Worm (Caenorhabditis elegans) whole organism, early embryonic: ENCODE data around the gene F46B3.23.

Source experiments
- B0310.2 ChIP-seq: sonication (generic microtip); optimal IDR thresholded peaks from 2 replicates; lab custom pipeline; 2016; ENCODE audit warnings: mild to moderate bottlenecking, missing genetic modification characterization, missing compliant biosample characterization
- F13C5.2 ChIP-seq: sonication (generic microtip); optimal IDR thresholded peaks from 2 replicates; lab custom pipeline; 2017; ENCODE audit warnings: mild to moderate bottlenecking, missing genetic modification characterization, inconsistent platforms, missing compliant biosample characterization
- aly-1 ChIP-seq: sonication (generic microtip); optimal IDR thresholded peaks from 2 replicates; lab custom pipeline; 2016; ENCODE audit warnings: missing genetic modification characterization, missing compliant biosample characterization
- ama-1 ChIP-seq: fragments of 150-350 bp; optimal IDR thresholded peaks from 2 replicates; lab custom pipeline; 2014
- ceh-13 ChIP-seq: fragments of 200-800 bp; sonication (Bioruptor generic); optimal IDR thresholded peaks from 2 replicates; lab custom pipeline; 2018; ENCODE audit warnings: mild to moderate bottlenecking, missing genetic modification characterization, missing compliant biosample characterization
- ceh-36 ChIP-seq: sonication (generic microtip); optimal IDR thresholded peaks from 2 replicates; lab custom pipeline; 2016; ENCODE audit warnings: missing genetic modification characterization, inconsistent platforms, missing compliant biosample characterization
- ets-7 ChIP-seq: sonication (generic microtip); optimal IDR thresholded peaks from 2 replicates; lab custom pipeline; 2016; ENCODE audit warnings: missing genotype, missing genetic modification characterization, missing compliant biosample characterization
- flt-1 ChIP-seq: fragments of 200-800 bp; sonication (Bioruptor generic); IDR thresholded peaks from 2 replicates; pipeline ENCODE4 v1.3.6; 2022; ENCODE audit warnings: missing genetic modification characterization, missing compliant biosample characterization
- hmbx-1 ChIP-seq: sonication (generic microtip); optimal IDR thresholded peaks from 2 replicates; lab custom pipeline; 2016; ENCODE audit warnings: mild to moderate bottlenecking, missing genetic modification characterization, missing compliant biosample characterization
- hmg-4 ChIP-seq: fragments of 200-800 bp; sonication (Bioruptor generic); optimal IDR thresholded peaks from 2 replicates; lab custom pipeline; 2018; ENCODE audit warnings: mild to moderate bottlenecking, missing genetic modification characterization, missing compliant biosample characterization
- hnd-1 ChIP-seq: sonication (generic microtip); optimal IDR thresholded peaks from 2 replicates; lab custom pipeline; 2016; ENCODE audit warnings: missing genetic modification characterization, missing compliant biosample characterization
- pes-1 ChIP-seq: fragments of 200-800 bp; sonication (Bioruptor generic); IDR thresholded peaks from 2 replicates; pipeline ENCODE4 v1.3.6; 2022; ENCODE audit warnings: missing genetic modification reagents, missing genetic modification characterization, missing compliant biosample characterization
- scrt-1 ChIP-seq: fragments of 200-800 bp; sonication (Bioruptor generic); IDR thresholded peaks from 2 replicates; pipeline ENCODE4 v1.3.6; 2022; ENCODE audit warnings: missing genetic modification characterization, missing compliant biosample characterization
- sea-1 ChIP-seq: fragments of 200-800 bp; sonication (Bioruptor generic); conservative IDR thresholded peaks from 2 replicates; pipeline ENCODE4 v1.3.6; 2022; ENCODE audit warnings: missing genetic modification characterization, missing compliant biosample characterization
- tbx-11 ChIP-seq: fragments of 200-800 bp; sonication (Bioruptor generic); IDR thresholded peaks from 2 replicates; pipeline ENCODE4 v1.3.6; 2022; ENCODE audit warnings: missing genetic modification characterization, missing compliant biosample characterization
- tbx-37 ChIP-seq: fragments of 200-800 bp; sonication (Bioruptor generic); conservative IDR thresholded peaks from 2 replicates; pipeline ENCODE4 v1.3.6; 2022; ENCODE audit warnings: missing genetic modification reagents, missing genetic modification characterization, missing compliant biosample characterization
- tra-4 ChIP-seq: sonication (generic microtip); optimal IDR thresholded peaks from 2 replicates; lab custom pipeline; 2017; ENCODE audit warnings: missing genetic modification characterization, missing compliant biosample characterization

F46B3.23 gene

ce11 chrV:20606617-20607016 lies at the start of gene F46B3.23:
TSS of gene F46B3.23 (minus strand) at chrV:20606717.
- TF ChIP-seq tra-4 (tag; lab: Kevin White, UChicago): no peak
- no peak for TF ChIP-seq pes-1
- TF ChIP-seq sea-1 (GFP tag; lab: Robert Waterston, UW): no peak
- TF ChIP-seq F13C5.2: no peak
- no peak for TF ChIP-seq hmg-4
- no peak for TF ChIP-seq B0310.2 (tag; lab: Kevin White, UChicago)
- no peak for TF ChIP-seq ama-1
- no peak for TF ChIP-seq ceh-13 (GFP tag; lab: Kevin White, UChicago)
- no peak for TF ChIP-seq tbx-37 (GFP tag; lab: Robert Waterston, UW)
- no peak for TF ChIP-seq scrt-1 (GFP tag; lab: Robert Waterston, UW)
- no peak for TF ChIP-seq flt-1 (GFP tag; lab: Robert Waterston, UW)
- TF ChIP-seq ceh-36 (tag; lab: Kevin White, UChicago): no peak
- TF ChIP-seq hnd-1 (tag; lab: Kevin White, UChicago): no peak
- no peak for TF ChIP-seq tbx-11 (GFP tag; lab: Robert Waterston, UW)
- TF ChIP-seq aly-1 (tag; lab: Kevin White, UChicago): no peak
- no peak for TF ChIP-seq hmbx-1
- no peak for TF ChIP-seq ets-7 (tag; lab: Kevin White, UChicago)

- TF ChIP-seq B0310.2 (tag; lab: Kevin White, UChicago) (no peak), sea-1 (GFP tag; lab: Robert Waterston, UW) (no peak), tbx-37 (GFP tag; lab: Robert Waterston, UW) (no peak), tra-4 (tag; lab: Kevin White, UChicago) (no peak), ceh-36 (tag; lab: Kevin White, UChicago) (no peak), tbx-11 (GFP tag; lab: Robert Waterston, UW) (no peak), F13C5.2 (no peak), ama-1 (no peak), hmbx-1 (no peak), ets-7 (tag; lab: Kevin White, UChicago) (no peak), ceh-13 (GFP tag; lab: Kevin White, UChicago) (no peak), hmg-4 (no peak), aly-1 (tag; lab: Kevin White, UChicago) (no peak)
Observed at ce11 chrV:20655174-20655573, 48.7 kb upstream of the F46B3.23 start.

ce11 chrV:20654350-20654749 lies 47.8 kb upstream of the F46B3.23 start, which contains the start of gene mnr-1:
TSS of gene mnr-1 (plus strand) at chrV:20654650.
- no peak for TF ChIP-seq F13C5.2

ce11 chrV:20651923-20652322 lies 45.4 kb upstream of the F46B3.23 start:
- TF ChIP-seq hmbx-1 (no peak), tra-4 (tag; lab: Kevin White, UChicago) (no peak), sea-1 (GFP tag; lab: Robert Waterston, UW) (no peak), hnd-1 (tag; lab: Kevin White, UChicago) (no peak), tbx-37 (GFP tag; lab: Robert Waterston, UW) (no peak), ama-1 (no peak), scrt-1 (GFP tag; lab: Robert Waterston, UW) (no peak), ets-7 (tag; lab: Kevin White, UChicago) (no peak), tbx-11 (GFP tag; lab: Robert Waterston, UW) (no peak), ceh-13 (GFP tag; lab: Kevin White, UChicago) (no peak), pes-1 (no peak)

ce11 chrV:20648868-20649267 lies 42.4 kb upstream of the F46B3.23 start:
- TF ChIP-seq hnd-1 (tag; lab: Kevin White, UChicago) (no peak), tbx-37 (GFP tag; lab: Robert Waterston, UW) (no peak), tra-4 (tag; lab: Kevin White, UChicago) (no peak), pes-1 (no peak), sea-1 (GFP tag; lab: Robert Waterston, UW) (no peak)

- TF ChIP-seq hnd-1 (tag; lab: Kevin White, UChicago): no peak
- no peak for TF ChIP-seq hmg-4
- TF ChIP-seq flt-1 (GFP tag; lab: Robert Waterston, UW): no peak
- TF ChIP-seq ceh-13 (GFP tag; lab: Kevin White, UChicago): no peak
- TF ChIP-seq aly-1 (tag; lab: Kevin White, UChicago): no peak
- TF ChIP-seq hmbx-1: no peak
- TF ChIP-seq sea-1 (GFP tag; lab: Robert Waterston, UW): no peak
- TF ChIP-seq scrt-1 (GFP tag; lab: Robert Waterston, UW): no peak
- TF ChIP-seq ama-1: no peak
- TF ChIP-seq ceh-36 (tag; lab: Kevin White, UChicago): no peak
- TF ChIP-seq B0310.2 (tag; lab: Kevin White, UChicago): no peak
- TF ChIP-seq F13C5.2: no peak
- no peak for TF ChIP-seq tbx-11 (GFP tag; lab: Robert Waterston, UW)
- no peak for TF ChIP-seq tra-4 (tag; lab: Kevin White, UChicago)
- TF ChIP-seq ets-7 (tag; lab: Kevin White, UChicago): no peak
- TF ChIP-seq tbx-37 (GFP tag; lab: Robert Waterston, UW): no peak
- no peak for TF ChIP-seq pes-1
Observed at ce11 chrV:20645479-20645878, 39.0 kb upstream of the F46B3.23 start.

- TF ChIP-seq tbx-11 (GFP tag; lab: Robert Waterston, UW): no peak
- no peak for TF ChIP-seq sea-1 (GFP tag; lab: Robert Waterston, UW)
- TF ChIP-seq pes-1: no peak
- TF ChIP-seq B0310.2 (tag; lab: Kevin White, UChicago): no peak
- TF ChIP-seq F13C5.2: no peak
- TF ChIP-seq hmbx-1: no peak
- no peak for TF ChIP-seq scrt-1 (GFP tag; lab: Robert Waterston, UW)
- TF ChIP-seq ceh-36 (tag; lab: Kevin White, UChicago): no peak
- no peak for TF ChIP-seq tbx-37 (GFP tag; lab: Robert Waterston, UW)
- no peak for TF ChIP-seq aly-1 (tag; lab: Kevin White, UChicago)
- no peak for TF ChIP-seq ceh-13 (GFP tag; lab: Kevin White, UChicago)
- TF ChIP-seq ets-7 (tag; lab: Kevin White, UChicago): no peak
- no peak for TF ChIP-seq tra-4 (tag; lab: Kevin White, UChicago)
- no peak for TF ChIP-seq hmg-4
- TF ChIP-seq flt-1 (GFP tag; lab: Robert Waterston, UW): no peak
- no peak for TF ChIP-seq hnd-1 (tag; lab: Kevin White, UChicago)
- no peak for TF ChIP-seq ama-1
Observed at ce11 chrV:20641896-20642295, 35.4 kb upstream of the F46B3.23 start, which contains the start of gene srxa-15. TSS of gene srxa-15 (plus strand) at chrV:20642196.
